Worm (Caenorhabditis elegans): ENCODE measurements around the gene abts-4.

The abts-4 gene

ce11 chrX:6736358-6736991 lies 25.1 kb downstream of the abts-4 start (continued):
- TF ChIP-seq lin-39 (tag; optimal IDR thresholded peaks at IDR 0.05) (no peak), blmp-1 (tag; optimal IDR thresholded peaks at IDR 0.05; ENCODE audit: insufficient read depth) (peak; percentile 84), nhr-10 (tag; optimal IDR thresholded peaks at IDR 0.05) (no peak), Y55F3AM.14 (GFP tag; optimal IDR thresholded peaks at IDR 0.05) (peak; percentile 66), ama-1 (optimal IDR thresholded peaks at IDR 0.05) (peak; percentile 17), C34F6.9 (tag; optimal IDR thresholded peaks at IDR 0.05) (peak; percentile 42), nhr-6 (tag; optimal IDR thresholded peaks at IDR 0.05) (peak; percentile 76)

- TF ChIP-seq nhr-25 (tag; optimal IDR thresholded peaks at IDR 0.05) (peak; percentile 70), sem-4 (tag; optimal IDR thresholded peaks at IDR 0.05) (no peak), lsy-2 (tag; optimal IDR thresholded peaks at IDR 0.05) (peak in 1 of 2 experiments; percentile 58), C34F6.9 (tag; optimal IDR thresholded peaks at IDR 0.05) (peak; percentile 57), nhr-10 (tag; optimal IDR thresholded peaks at IDR 0.05) (no peak), nhr-21 (tag; optimal IDR thresholded peaks at IDR 0.05) (peak; percentile 81), sma-3 (GFP tag; optimal IDR thresholded peaks at IDR 0.05) (peak; percentile 65), aly-2 (tag; optimal IDR thresholded peaks at IDR 0.05) (no peak), sma-9 (GFP tag; optimal IDR thresholded peaks at IDR 0.05) (peak; percentile 85), sma-9 (tag; optimal IDR thresholded peaks at IDR 0.05) (no peak), nhr-129 (tag; optimal IDR thresholded peaks at IDR 0.05) (peak; percentile 83), lin-39 (tag; optimal IDR thresholded peaks at IDR 0.05) (no peak), F13H6.1 (tag; optimal IDR thresholded peaks at IDR 0.05) (peak; percentile 63), crh-2 (tag; optimal IDR thresholded peaks at IDR 0.05) (peak; percentile 45), mdl-1 (tag; optimal IDR thresholded peaks at IDR 0.05) (peak in 1 of 2 experiments; percentile 27), fos-1 (tag; optimal IDR thresholded peaks at IDR 0.05) (no peak)
These were observed 26.0 kb downstream of the abts-4 start for ce11 chrX:6735494-6735893.

ce11 chrX:6733201-6733600 lies 28.3 kb downstream of the abts-4 start, which contains the start of gene R03E9.2:
R03E9.2 (minus strand) TSS chrX:6733301.
- TF ChIP-seq gmeb-1 (tag; optimal IDR thresholded peaks at IDR 0.05), result no peak
- TF ChIP-seq blmp-1 (tag; optimal IDR thresholded peaks at IDR 0.05; ENCODE audit: insufficient read depth), result no peak
- no peak for TF ChIP-seq lin-11 (tag; optimal IDR thresholded peaks at IDR 0.05)
- TF ChIP-seq ceh-16 (tag; optimal IDR thresholded peaks at IDR 0.05), result no peak

ce11 chrX:6729593-6729992 lies 31.9 kb downstream of the abts-4 start, which contains the start of gene K11G12.6:
K11G12.6 (minus strand) TSS chrX:6729657.
- TF ChIP-seq crh-2 (tag; optimal IDR thresholded peaks at IDR 0.05) (peak; percentile 20), sma-9 (GFP tag; optimal IDR thresholded peaks at IDR 0.05) (peak; percentile 27), sma-9 (tag; optimal IDR thresholded peaks at IDR 0.05) (no peak), nhr-10 (tag; optimal IDR thresholded peaks at IDR 0.05) (no peak), nhr-11 (tag; optimal IDR thresholded peaks at IDR 0.05) (no peak), aly-2 (tag; optimal IDR thresholded peaks at IDR 0.05) (no peak), skn-1 (tag; optimal IDR thresholded peaks at IDR 0.05) (no peak), zag-1 (tag; optimal IDR thresholded peaks at IDR 0.05) (peak; percentile 36), blmp-1 (tag; optimal IDR thresholded peaks at IDR 0.05; ENCODE audit: insufficient read depth) (no peak), fos-1 (tag; optimal IDR thresholded peaks at IDR 0.05) (no peak), egl-27 (tag; optimal IDR thresholded peaks at IDR 0.05) (no peak), nhr-25 (tag; optimal IDR thresholded peaks at IDR 0.05) (no peak), ztf-4 (tag; optimal IDR thresholded peaks at IDR 0.05) (no peak), dmd-4 (tag; optimal IDR thresholded peaks at IDR 0.05) (no peak), ceh-16 (tag; optimal IDR thresholded peaks at IDR 0.05) (no peak), F13H6.1 (tag; optimal IDR thresholded peaks at IDR 0.05) (no peak), mbf-1 (tag; optimal IDR thresholded peaks at IDR 0.05) (no peak), nhr-21 (tag; optimal IDR thresholded peaks at IDR 0.05) (no peak), peb-1 (tag; optimal IDR thresholded peaks at IDR 0.05) (no peak), lsy-2 (tag; optimal IDR thresholded peaks at IDR 0.05) (peak in 1 of 2 experiments; percentile 41), elt-1 (tag; optimal IDR thresholded peaks at IDR 0.05) (no peak), ceh-82 (tag; optimal IDR thresholded peaks at IDR 0.05) (no peak), sma-3 (GFP tag; optimal IDR thresholded peaks at IDR 0.05) (no peak), ama-1 (optimal IDR thresholded peaks at IDR 0.05) (no peak), nhr-23 (tag; optimal IDR thresholded peaks at IDR 0.05) (no peak), R02D3.7 (tag; optimal IDR thresholded peaks at IDR 0.05) (no peak), ztf-11 (tag; optimal IDR thresholded peaks at IDR 0.05) (no peak), ztf-1 (GFP tag; conservative IDR thresholded peaks at IDR 0.05) (no peak), C34F6.9 (tag; optimal IDR thresholded peaks at IDR 0.05) (peak; percentile 55), mab-5 (tag; optimal IDR thresholded peaks at IDR 0.05) (no peak), mdl-1 (tag; optimal IDR thresholded peaks at IDR 0.05) (peak; percentile 3 to 65), alr-1 (tag; optimal IDR thresholded peaks at IDR 0.05) (no peak), nhr-6 (tag; optimal IDR thresholded peaks at IDR 0.05) (no peak), snpc-4 (tag; optimal IDR thresholded peaks at IDR 0.05) (no peak), nhr-129 (tag; optimal IDR thresholded peaks at IDR 0.05) (peak; percentile 61), nhr-12 (tag; optimal IDR thresholded peaks at IDR 0.05) (no peak), ZK546.5 (tag; optimal IDR thresholded peaks at IDR 0.05) (no peak), Y55F3AM.14 (GFP tag; optimal IDR thresholded peaks at IDR 0.05) (no peak), unc-55 (GFP tag; optimal IDR thresholded peaks at IDR 0.05) (peak; percentile 10), gmeb-1 (tag; optimal IDR thresholded peaks at IDR 0.05) (no peak)

Measured in whole organism, L2 larva.